Fruit fly (Drosophila melanogaster): Measurements from ENCODE around the gene eIF5B.

Gene eIF5B

dm6 chr3L:3382489-3382879 is 78.3 kb downstream of the eIF5B start (continued):
- TF ChIP-seq CG4707 (GFP tag; optimal IDR thresholded peaks at IDR 0.05) = peak; percentile 63
- TF ChIP-seq CG17912 (GFP tag; optimal IDR thresholded peaks at IDR 0.05) = no peak
- peak; percentile 91 for TF ChIP-seq Ada2b (GFP tag; IDR thresholded peaks at IDR 0.05)
- TF ChIP-seq CG10979 (tag; optimal IDR thresholded peaks at IDR 0.05) = peak; percentile 92
- TF ChIP-seq Bdp1 (GFP tag; optimal IDR thresholded peaks at IDR 0.05) = peak; percentile 61
- no peak for TF ChIP-seq ftz-f1 (GFP tag; optimal IDR thresholded peaks at IDR 0.05)
- TF ChIP-seq lmd (GFP tag; IDR thresholded peaks at IDR 0.05) = peak; percentile 88
- TF ChIP-seq CG2129 (GFP tag; IDR thresholded peaks at IDR 0.05; ENCODE audit: partially characterized antibody) = no peak
- TF ChIP-seq Meics (GFP tag; optimal IDR thresholded peaks at IDR 0.05) = peak; percentile 85
- TF ChIP-seq MTF-1 (GFP tag; optimal IDR thresholded peaks at IDR 0.05; ENCODE audit: borderline replicate concordance) = peak; percentile 47
- TF ChIP-seq Spps (tag; optimal IDR thresholded peaks at IDR 0.05) = peak; percentile 79
- peak; percentile 80 for TF ChIP-seq CG1602 (GFP tag; optimal IDR thresholded peaks at IDR 0.05)
- TF ChIP-seq CG7271 (tag; optimal IDR thresholded peaks at IDR 0.05) = peak; percentile 70
- no peak for TF ChIP-seq mld (GFP tag; IDR thresholded peaks at IDR 0.05; ENCODE audit: partially characterized antibody)
- peak; percentile 65 for TF ChIP-seq Deaf1 (tag; optimal IDR thresholded peaks at IDR 0.05)
- TF ChIP-seq CrebB (tag; optimal IDR thresholded peaks at IDR 0.05) = peak; percentile 88
- TF ChIP-seq odd (GFP tag; optimal IDR thresholded peaks at IDR 0.05) = peak; percentile 60
- TF ChIP-seq Lpt (GFP tag; optimal IDR thresholded peaks at IDR 0.05) = no peak
- TF ChIP-seq CG6689 (GFP tag; IDR thresholded peaks at IDR 0.05) = peak; percentile 83
- TF ChIP-seq Hr39 (optimal IDR thresholded peaks at IDR 0.05) = no peak
- no peak for TF ChIP-seq Hey (tag; optimal IDR thresholded peaks at IDR 0.05)
- TF ChIP-seq Rfx (GFP tag; IDR thresholded peaks at IDR 0.05) = peak; percentile 92
- no peak for TF ChIP-seq h (optimal IDR thresholded peaks at IDR 0.05)
- peak; percentile 65 for TF ChIP-seq jing (GFP tag; optimal IDR thresholded peaks at IDR 0.05)
- peak; percentile 89 for TF ChIP-seq CoRest (tag; optimal IDR thresholded peaks at IDR 0.05)
- TF ChIP-seq Usf (GFP tag; optimal IDR thresholded peaks at IDR 0.05) = peak; percentile 75
- peak; percentile 77 for TF ChIP-seq Aef1 (GFP tag; IDR thresholded peaks at IDR 0.05)
- peak; percentile 65 for TF ChIP-seq sqz (GFP tag; optimal IDR thresholded peaks at IDR 0.05)
- TF ChIP-seq CG43689 (GFP tag; IDR thresholded peaks at IDR 0.05) = peak; percentile 69
- TF ChIP-seq so (GFP tag; IDR thresholded peaks at IDR 0.05) = peak; percentile 86
- TF ChIP-seq knrl (GFP tag; IDR thresholded peaks at IDR 0.05; ENCODE audit: partially characterized antibody) = no peak
- no peak for TF ChIP-seq CG8478 (optimal IDR thresholded peaks at IDR 0.05)
- peak; percentile 62 for TF ChIP-seq ro (GFP tag; IDR thresholded peaks at IDR 0.05)
- peak; percentile 70 for TF ChIP-seq CG2875 (GFP tag; optimal IDR thresholded peaks at IDR 0.05)
- TF ChIP-seq CG11695 (GFP tag; IDR thresholded peaks at IDR 0.05) = peak; percentile 87
- TF ChIP-seq CG3995 (GFP tag; optimal IDR thresholded peaks at IDR 0.05) = peak; percentile 34
- peak; percentile 89 for TF ChIP-seq phol (tag; optimal IDR thresholded peaks at IDR 0.05)
- TF ChIP-seq HLH3B (GFP tag; IDR thresholded peaks at IDR 0.05) = peak; percentile 82
- TF ChIP-seq Optix (GFP tag; IDR thresholded peaks at IDR 0.05) = peak; percentile 57; the same call in 1 of the 3 replicates
- TF ChIP-seq CG4424 (GFP tag; optimal IDR thresholded peaks at IDR 0.05) = peak; percentile 89
- TF ChIP-seq CG1792 (GFP tag; optimal IDR thresholded peaks at IDR 0.05) = peak; percentile 58
- peak; percentile 69 for TF ChIP-seq Hand (GFP tag; optimal IDR thresholded peaks at IDR 0.05)
- TF ChIP-seq Sin3A (optimal IDR thresholded peaks at IDR 0.05) = no peak
- peak; percentile 59 for TF ChIP-seq CG9215 (GFP tag; IDR thresholded peaks at IDR 0.05)
- peak; percentile 57 for TF ChIP-seq CG11696 (GFP tag; IDR thresholded peaks at IDR 0.05)
- TF ChIP-seq slp2 (GFP tag; optimal IDR thresholded peaks at IDR 0.05) = peak; percentile 61
- peak; percentile 89 for TF ChIP-seq CG8924 (tag; optimal IDR thresholded peaks at IDR 0.05)
- peak; percentile 20 to 90 for TF ChIP-seq bsh (GFP tag; optimal IDR thresholded peaks at IDR 0.05)
- peak; percentile 33; the same call in 1 of the 2 replicates for TF ChIP-seq dimm (GFP tag; IDR thresholded peaks at IDR 0.05)
- peak; percentile 35 for TF ChIP-seq CG9876 (GFP tag; optimal IDR thresholded peaks at IDR 0.05)
- TF ChIP-seq bbx (GFP tag; IDR thresholded peaks at IDR 0.05; ENCODE audit: partially characterized antibody) = no peak
- peak; percentile 93 for TF ChIP-seq CG13894 (tag; optimal IDR thresholded peaks at IDR 0.05)
